Worm (Caenorhabditis elegans) whole organism, young adult: ENCODE measurements around the gene rpi-2.

ENCODE experiments used
- ceh-58 ChIP-seq: fragments of 200-800 bp; sonication (Bioruptor generic); IDR thresholded peaks from 2 replicates; pipeline ENCODE4 v1.3.6; 2022; ENCODE audit warnings: missing genetic modification characterization, missing compliant biosample characterization
- gei-17 ChIP-seq: fragments of 200-800 bp; sonication (Bioruptor generic); optimal IDR thresholded peaks from 2 replicates; lab custom pipeline; 2018; ENCODE audit warnings: mild to moderate bottlenecking, missing genetic modification characterization, missing compliant biosample characterization
- lin-35 ChIP-seq, 3 experiments: fragments of 150-350 bp in 2 of 3; sonication (generic microtip) in 1 of 3; optimal IDR thresholded peaks; 2 replicates each; lab custom pipeline; 2014 to 2018; ENCODE audit warnings: missing biosample characterization in 3 of 3, missing genetic modification characterization in 3 of 3, missing genetic modification reagents in 3 of 3
- lsl-1 ChIP-seq: fragments of 200-800 bp; sonication (Bioruptor generic); optimal IDR thresholded peaks from 2 replicates; lab custom pipeline; 2018; ENCODE audit warnings: mild to moderate bottlenecking, missing genetic modification characterization, moderate library complexity, missing compliant biosample characterization
- mcd-1 ChIP-seq: fragments of 200-800 bp; sonication (Bioruptor generic); IDR thresholded peaks from 2 replicates; pipeline ENCODE4 v1.3.6; 2022; ENCODE audit warnings: missing genetic modification reagents, missing genetic modification characterization, missing compliant biosample characterization
- nfya-1 ChIP-seq: sonication (generic microtip); optimal IDR thresholded peaks from 2 replicates; lab custom pipeline; 2017; ENCODE audit warnings: antibody characterized with exemption, missing compliant biosample characterization, missing genetic modification characterization, borderline replicate concordance; ENCODE audit not compliant: insufficient read depth

DNA sequence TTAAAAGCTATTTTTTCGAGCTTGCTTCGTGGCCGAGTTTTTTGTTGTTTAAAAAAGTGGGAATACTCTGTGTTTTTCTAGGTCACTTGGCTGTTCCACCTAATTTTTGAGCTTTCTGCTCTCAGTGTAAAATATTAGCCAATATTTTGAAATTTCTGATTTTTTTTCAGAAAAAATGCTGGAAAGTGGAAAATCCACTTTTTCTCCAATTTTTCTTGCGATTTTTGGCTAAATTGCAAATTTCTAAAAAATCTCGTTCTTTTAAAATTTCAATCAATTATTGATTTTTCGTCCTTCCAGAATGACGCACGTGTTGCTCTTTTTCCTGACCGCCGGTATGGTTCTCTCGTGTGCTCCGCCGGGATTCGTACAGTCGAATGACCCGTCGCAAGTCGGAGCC, 4.1 kb upstream of the rpi-2 start, which contains the start of gene K08D12.4:
- TF ChIP-seq lsl-1 (no peak), lin-35 (GFP tag; optimal IDR thresholded peaks at IDR 0.05; lab: Kevin White, UChicago) (no peak), gei-17 (GFP tag; lab: Kevin White, UChicago) (no peak), nfya-1 (no peak), mcd-1 (GFP tag; lab: Robert Waterston, UW) (no peak), ceh-58 (no peak)
